Fruit fly (Drosophila melanogaster) whole organism, embryonic: ENCODE measurements around the gene CG7071.

Experiments
- Atf6 ChIP-seq: fragments of 200-800 bp; sonication (Bioruptor generic); IDR thresholded peaks from 2 replicates; pipeline ENCODE4 v1.3.6; 2022; ENCODE audit warnings: missing biosample characterization, missing genetic modification characterization
- BEAF-32 ChIP-seq: fragments of 200-800 bp; sonication (Bioruptor generic); optimal IDR thresholded peaks from 3 replicates; lab custom pipeline; 2017; ENCODE audit warnings: missing biosample characterization, missing genetic modification characterization, mild to moderate bottlenecking, moderate library complexity, missing genetic modification reagents
- CG1024 ChIP-seq: fragments of 200-800 bp; sonication (Bioruptor generic); IDR thresholded peaks from 2 replicates; pipeline ENCODE4 v1.3.6; 2022; ENCODE audit warnings: missing biosample characterization, missing genetic modification characterization
- CG10654 ChIP-seq: fragments of 200-800 bp; sonication (Bioruptor generic); optimal IDR thresholded peaks from 2 replicates; lab custom pipeline; 2016; ENCODE audit warnings: missing biosample characterization, missing genetic modification characterization
- CG11398 ChIP-seq: fragments of 200-800 bp; sonication (Bioruptor generic); optimal IDR thresholded peaks from 2 replicates; lab custom pipeline; 2016; ENCODE audit warnings: missing biosample characterization, missing genetic modification characterization
- CG11696 ChIP-seq: fragments of 200-800 bp; sonication (Bioruptor generic); IDR thresholded peaks from 2 replicates; pipeline ENCODE4 v1.3.6; 2022; ENCODE audit warnings: missing biosample characterization, missing genetic modification characterization
- CG12769 ChIP-seq: fragments of 200-800 bp; sonication (Bioruptor generic); optimal IDR thresholded peaks from 2 replicates; lab custom pipeline; 2019; ENCODE audit warnings: missing biosample characterization, mild to moderate bottlenecking, missing genetic modification characterization, moderate library complexity
- CG13424 ChIP-seq: fragments of 200-800 bp; sonication (Bioruptor generic); optimal IDR thresholded peaks from 2 replicates; lab custom pipeline; 2019; ENCODE audit warnings: missing biosample characterization, mild to moderate bottlenecking, missing genetic modification characterization, moderate library complexity
- CG13624 ChIP-seq: fragments of 200-800 bp; sonication (Bioruptor generic); optimal IDR thresholded peaks from 2 replicates; lab custom pipeline; 2016; ENCODE audit warnings: missing biosample characterization, missing genetic modification characterization
- CG14710 ChIP-seq: fragments of 200-800 bp; sonication (Bioruptor generic); optimal IDR thresholded peaks from 3 replicates; lab custom pipeline; 2019; ENCODE audit warnings: missing biosample characterization, mild to moderate bottlenecking, missing genetic modification characterization, moderate library complexity
- CG15514 ChIP-seq: fragments of 200-800 bp; sonication (Bioruptor generic); optimal IDR thresholded peaks from 3 replicates; lab custom pipeline; 2017; ENCODE audit warnings: missing biosample characterization, missing genetic modification characterization, mild to moderate bottlenecking, moderate library complexity, missing genetic modification reagents
- CG1602 ChIP-seq: fragments of 200-800 bp; sonication (Bioruptor generic); optimal IDR thresholded peaks from 3 replicates; lab custom pipeline; 2016; ENCODE audit warnings: missing biosample characterization, missing genetic modification characterization
- CG16813 ChIP-seq: fragments of 200-800 bp; sonication (Bioruptor generic); IDR thresholded peaks from 3 replicates; pipeline ENCODE4 v1.3.6; 2022; ENCODE audit warnings: missing biosample characterization, missing genetic modification characterization; ENCODE audit not compliant: partially characterized antibody
- CG18619 ChIP-seq: fragments of 200-800 bp; sonication (Bioruptor generic); optimal IDR thresholded peaks from 3 replicates; lab custom pipeline; 2017; ENCODE audit warnings: missing biosample characterization, mild to moderate bottlenecking, missing genetic modification characterization
- CG2116 ChIP-seq: fragments of 200-800 bp; sonication (Bioruptor generic); optimal IDR thresholded peaks from 3 replicates; lab custom pipeline; 2018; ENCODE audit warnings: missing biosample characterization, mild to moderate bottlenecking, missing genetic modification characterization
- CG2120 ChIP-seq: fragments of 200-800 bp; sonication (Bioruptor generic); optimal IDR thresholded peaks from 3 replicates; lab custom pipeline; 2016; ENCODE audit warnings: missing biosample characterization, missing genetic modification characterization
- CG32767 ChIP-seq: fragments of 200-800 bp; sonication (Bioruptor generic); IDR thresholded peaks from 2 replicates; pipeline ENCODE4 v1.3.6; 2022; ENCODE audit warnings: missing biosample characterization, missing genetic modification characterization
- CG4424 ChIP-seq: fragments of 200-800 bp; sonication (Bioruptor generic); optimal IDR thresholded peaks from 3 replicates; lab custom pipeline; 2016; ENCODE audit warnings: missing biosample characterization, missing genetic modification characterization
- CG6654 ChIP-seq: fragments of 200-800 bp; sonication (Bioruptor generic); optimal IDR thresholded peaks from 2 replicates; lab custom pipeline; 2017; ENCODE audit warnings: missing biosample characterization, mild to moderate bottlenecking, missing genetic modification characterization
- CG7271 ChIP-seq: fragments of 200-800 bp; sonication (Bioruptor generic); optimal IDR thresholded peaks from 2 replicates; lab custom pipeline; 2018; ENCODE audit warnings: missing biosample characterization, mild to moderate bottlenecking, missing genetic modification characterization, moderate library complexity
- CG7372 ChIP-seq: fragments of 200-800 bp; sonication (Bioruptor generic); IDR thresholded peaks from 2 replicates; pipeline ENCODE4 v1.3.6; 2022; ENCODE audit warnings: missing biosample characterization, missing genetic modification characterization
- CG8924 ChIP-seq: fragments of 200-800 bp; optimal IDR thresholded peaks from 3 replicates; lab custom pipeline; 2019; ENCODE audit warnings: missing biosample characterization, mild to moderate bottlenecking, missing genetic modification characterization, moderate library complexity
- Elba2 ChIP-seq: fragments of 200-800 bp; sonication (Bioruptor generic); optimal IDR thresholded peaks from 3 replicates; lab custom pipeline; 2016; ENCODE audit warnings: missing biosample characterization, missing genetic modification characterization
- Hand ChIP-seq: fragments of 200-800 bp; sonication (Bioruptor generic); optimal IDR thresholded peaks from 2 replicates; lab custom pipeline; 2017; ENCODE audit warnings: mild to moderate bottlenecking, missing biosample characterization, missing genetic modification reagents, missing genetic modification characterization
- HmgZ ChIP-seq: fragments of 200-800 bp; sonication (Bioruptor generic); optimal IDR thresholded peaks from 2 replicates; lab custom pipeline; 2018; ENCODE audit warnings: missing biosample characterization, mild to moderate bottlenecking, missing genetic modification characterization
- Hr3 ChIP-seq: fragments of 200-800 bp; sonication (Bioruptor generic); optimal IDR thresholded peaks from 3 replicates; lab custom pipeline; 2016; ENCODE audit warnings: missing biosample characterization, missing genetic modification characterization
- MESR4 ChIP-seq: fragments of 200-800 bp; sonication (Bioruptor generic); optimal IDR thresholded peaks from 2 replicates; lab custom pipeline; 2018; ENCODE audit warnings: missing biosample characterization, mild to moderate bottlenecking, missing genetic modification characterization, moderate library complexity
- Mes4 ChIP-seq: fragments of 200-800 bp; sonication (Bioruptor generic); optimal IDR thresholded peaks from 2 replicates; lab custom pipeline; 2016; ENCODE audit warnings: missing biosample characterization, missing genetic modification characterization
- Nf-YB ChIP-seq: fragments of 200-800 bp; sonication (Bioruptor generic); optimal IDR thresholded peaks from 3 replicates; lab custom pipeline; 2019; ENCODE audit warnings: missing biosample characterization, mild to moderate bottlenecking, missing genetic modification characterization, moderate library complexity
- Optix ChIP-seq: fragments of 200-800 bp; sonication (Bioruptor generic); IDR thresholded peaks from 3 replicates; pipeline ENCODE4 v1.3.6; 2022; ENCODE audit warnings: missing biosample characterization, missing genetic modification characterization
- Trl ChIP-seq, 3 experiments: fragments of >200 bp in 2 of 3; fragments of 200-800 bp in 1 of 3; sonication (Bioruptor generic) in 1 of 3; optimal IDR thresholded peaks; 2 replicates in 1 of 3; 3 replicates in 2 of 3; lab custom pipeline; 2016 to 2017; ENCODE audit warnings: missing biosample characterization in 1 of 3, missing genetic modification characterization in 1 of 3
- ase ChIP-seq: fragments of 200-800 bp; sonication (Bioruptor generic); IDR thresholded peaks from 3 replicates; pipeline ENCODE4 v1.3.6; 2022; ENCODE audit warnings: missing biosample characterization, missing genetic modification characterization
- cad ChIP-seq: fragments of >200 bp; optimal IDR thresholded peaks from 2 replicates; lab custom pipeline; 2017; ENCODE audit warnings: missing biosample characterization, missing genetic modification characterization
- croc ChIP-seq: fragments of 200-800 bp; sonication (Bioruptor generic); conservative IDR thresholded peaks from 3 replicates; pipeline ENCODE4 v1.3.6; 2022; ENCODE audit warnings: missing biosample characterization, missing genetic modification characterization
- danr ChIP-seq: fragments of 200-800 bp; sonication (Bioruptor generic); IDR thresholded peaks from 2 replicates; pipeline ENCODE4 v1.3.6; 2022; ENCODE audit warnings: missing biosample characterization, missing genetic modification characterization
- dmrt11E ChIP-seq: fragments of 200-800 bp; sonication (Bioruptor generic); optimal IDR thresholded peaks from 3 replicates; lab custom pipeline; 2018; ENCODE audit warnings: missing biosample characterization, mild to moderate bottlenecking, missing genetic modification characterization, moderate library complexity
- exex ChIP-seq: fragments of 200-800 bp; sonication (Bioruptor generic); optimal IDR thresholded peaks from 4 replicates; lab custom pipeline; 2018; ENCODE audit warnings: missing biosample characterization, mild to moderate bottlenecking, missing genetic modification characterization, moderate library complexity
- fru ChIP-seq: fragments of >200 bp; optimal IDR thresholded peaks from 2 replicates; lab custom pipeline; 2017
- gce ChIP-seq: fragments of 200-800 bp; sonication (Bioruptor generic); IDR thresholded peaks from 3 replicates; pipeline ENCODE4 v1.3.6; 2022; ENCODE audit warnings: missing biosample characterization, missing genetic modification characterization
- jing ChIP-seq: fragments of 200-800 bp; sonication (Bioruptor generic); optimal IDR thresholded peaks from 2 replicates; lab custom pipeline; 2018; ENCODE audit warnings: missing biosample characterization, mild to moderate bottlenecking, missing genetic modification characterization
- nerfin-1 ChIP-seq: fragments of 200-800 bp; sonication (Bioruptor generic); optimal IDR thresholded peaks from 3 replicates; lab custom pipeline; 2019; ENCODE audit warnings: missing biosample characterization, mild to moderate bottlenecking, missing genetic modification characterization, moderate library complexity
- onecut ChIP-seq: fragments of 200-800 bp; sonication (Bioruptor generic); IDR thresholded peaks from 2 replicates; pipeline ENCODE4 v1.3.6; 2022; ENCODE audit warnings: missing biosample characterization, missing genetic modification characterization
- p53 ChIP-seq: fragments of 200-800 bp; sonication (Bioruptor generic); optimal IDR thresholded peaks from 2 replicates; lab custom pipeline; 2016; ENCODE audit warnings: missing biosample characterization, missing genetic modification characterization
- pan ChIP-seq, 4 experiments: fragments of >200 bp in 3 of 4; fragments of 200-800 bp in 1 of 4; sonication (Bioruptor generic) in 1 of 4; optimal IDR thresholded peaks in 3 of 4; IDR thresholded peaks in 1 of 4; 2 replicates each; pipeline versions ENCODE4 v1.3.6 to Lab custom; 2017 to 2022; ENCODE audit warnings: missing biosample characterization in 2 of 4, missing genetic modification characterization in 2 of 4, mixed read lengths in 1 of 4
- rib ChIP-seq: fragments of 200-800 bp; sonication (Bioruptor generic); IDR thresholded peaks from 2 replicates; pipeline ENCODE4 v1.3.6; 2022; ENCODE audit warnings: missing biosample characterization, missing genetic modification characterization
- salm ChIP-seq: fragments of 200-800 bp; sonication (Bioruptor generic); optimal IDR thresholded peaks from 2 replicates; lab custom pipeline; 2018; ENCODE audit warnings: missing biosample characterization, mild to moderate bottlenecking, missing genetic modification characterization
- sna ChIP-seq: fragments of 200-800 bp; sonication (Bioruptor generic); IDR thresholded peaks from 2 replicates; pipeline ENCODE4 v1.3.6; 2022; ENCODE audit warnings: missing biosample characterization, missing genetic modification characterization; ENCODE audit not compliant: partially characterized antibody
- so ChIP-seq: fragments of 200-800 bp; sonication (Bioruptor generic); IDR thresholded peaks from 3 replicates; pipeline ENCODE4 v1.3.6; 2022; ENCODE audit warnings: missing biosample characterization, missing genetic modification characterization

Gene CG7071

DNA sequence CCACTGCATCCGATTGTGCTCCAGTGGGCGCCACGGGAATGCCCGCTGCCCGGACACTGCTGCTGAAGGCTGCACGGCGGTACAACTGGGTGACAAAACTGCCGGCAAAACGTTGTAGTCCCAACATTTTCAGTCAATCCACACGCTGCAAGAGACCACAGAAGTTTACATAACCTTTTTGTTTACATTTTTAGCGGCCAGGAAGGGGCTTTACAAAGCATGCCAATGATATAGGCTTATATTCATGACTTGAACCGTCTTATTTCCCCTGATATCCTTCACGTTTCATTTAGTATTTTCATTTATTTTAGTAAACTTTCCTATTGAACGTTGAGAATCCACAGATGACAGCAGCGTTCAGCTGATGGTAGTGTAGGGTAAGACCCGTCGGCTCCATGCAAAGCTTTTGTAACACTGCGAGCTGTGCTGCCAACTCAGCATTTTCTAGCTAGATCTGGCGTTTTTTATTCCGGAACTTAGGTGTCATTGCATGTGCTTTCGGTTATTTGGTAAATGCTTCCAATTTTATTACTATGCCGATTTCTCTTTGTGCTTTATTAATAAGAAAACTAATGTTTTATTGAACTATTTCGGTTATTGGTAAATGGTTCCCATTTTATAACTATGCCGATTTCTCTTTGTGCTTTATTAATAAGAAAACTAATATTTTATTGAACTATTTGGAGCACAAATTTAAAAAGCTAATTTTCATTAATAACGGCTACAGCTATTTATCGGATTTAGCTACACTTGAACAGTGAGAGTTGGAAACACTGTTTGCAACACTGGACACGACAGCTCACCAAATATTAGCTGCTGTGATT lies 48.3 kb downstream of the CG7071 start, which contains the start of the genes CG13850 and lqfR (continued):
- TF ChIP-seq HmgZ (tag; lab: Kevin White, UChicago) (peak; percentile 67), dmrt11E (tag; lab: Kevin White, UChicago) (peak; percentile 68), salm (peak; percentile 2), danr (GFP tag; lab: Robert Waterston, UW) (no peak), CG13424 (peak; percentile 69), CG18619 (peak; percentile 77), Hr3 (GFP tag; lab: Kevin White, UChicago) (peak; percentile 84), CG4424 (GFP tag; lab: Kevin White, UChicago) (peak; percentile 84), CG32767 (no peak), onecut (GFP tag; lab: Robert Waterston, UW) (peak; percentile 41; the same call in 1 of the 2 replicates), CG2120 (peak; percentile 92), exex (tag; lab: Kevin White, UChicago) (no peak), fru (lab: Kevin White, UChicago) (no peak), CG1024 (GFP tag; lab: Robert Waterston, UW) (no peak), nerfin-1 (tag; lab: Kevin White, UChicago) (peak; percentile 33), CG2116 (peak; percentile 61), Optix (no peak), CG14710 (tag; lab: Kevin White, UChicago) (peak; percentile 84), Elba2 (GFP tag; lab: Kevin White, UChicago) (peak; percentile 71), pan (optimal IDR thresholded peaks at IDR 0.05; lab: Kevin White, UChicago) (no peak), pan (GFP tag; optimal IDR thresholded peaks at IDR 0.05 in 1 of 2, IDR thresholded peaks at IDR 0.05 in 1 of 2) (no peak), p53 (no peak), CG11696 (GFP tag; lab: Robert Waterston, UW) (no peak), sna (no peak), CG7372 (GFP tag; lab: Robert Waterston, UW) (peak; percentile 46; the same call in 1 of the 2 replicates), ase (0 out of 3 replicates have a peak, but pooled peaks have one; percentile 39), CG7271 (no peak), Atf6 (no peak), CG11398 (GFP tag; lab: Kevin White, UChicago) (peak; percentile 48), Hand (GFP tag; lab: Kevin White, UChicago) (peak; percentile 6), CG12769 (no peak), Nf-YB (GFP tag; lab: Kevin White, UChicago) (peak; percentile 53), CG6654 (GFP tag; lab: Kevin White, UChicago) (peak; percentile 40), jing (GFP tag; lab: Kevin White, UChicago) (no peak), Trl (optimal IDR thresholded peaks at IDR 0.05; lab: Kevin White, UChicago) (no peak), Trl (GFP tag; optimal IDR thresholded peaks at IDR 0.05; lab: Kevin White, UChicago) (peak; percentile 83), BEAF-32 (peak; percentile 51), cad (no peak), gce (no peak), CG10654 (peak; percentile 81), CG1602 (peak; percentile 78), CG13624 (peak; percentile 81), CG8924 (peak; percentile 63), rib (GFP tag; lab: Robert Waterston, UW) (0 out of 2 replicates have a peak, but pooled peaks have one; percentile 39), CG15514 (GFP tag; lab: Kevin White, UChicago) (peak; percentile 73), CG16813 (no peak), MESR4 (GFP tag; lab: Kevin White, UChicago) (peak; percentile 28), Mes4 (GFP tag; lab: Kevin White, UChicago) (peak; percentile 26), croc (GFP tag; lab: Robert Waterston, UW) (peak; percentile 39; the same call in 1 of the 3 replicates), so (GFP tag; lab: Robert Waterston, UW) (no peak)
